Worm (Caenorhabditis elegans) whole organism, early embryonic: ENCODE results near the gene F16B12.6.

ENCODE experiments used
- B0310.2 ChIP-seq: sonication (generic microtip); optimal IDR thresholded peaks from 2 replicates; lab custom pipeline; 2016; ENCODE audit warnings: mild to moderate bottlenecking, missing genetic modification characterization, missing compliant biosample characterization
- F13C5.2 ChIP-seq: sonication (generic microtip); optimal IDR thresholded peaks from 2 replicates; lab custom pipeline; 2017; ENCODE audit warnings: mild to moderate bottlenecking, missing genetic modification characterization, inconsistent platforms, missing compliant biosample characterization
- aly-1 ChIP-seq: sonication (generic microtip); optimal IDR thresholded peaks from 2 replicates; lab custom pipeline; 2016; ENCODE audit warnings: missing genetic modification characterization, missing compliant biosample characterization
- ama-1 ChIP-seq: fragments of 150-350 bp; optimal IDR thresholded peaks from 2 replicates; lab custom pipeline; 2014
- ceh-13 ChIP-seq: fragments of 200-800 bp; sonication (Bioruptor generic); optimal IDR thresholded peaks from 2 replicates; lab custom pipeline; 2018; ENCODE audit warnings: mild to moderate bottlenecking, missing genetic modification characterization, missing compliant biosample characterization
- ceh-36 ChIP-seq: sonication (generic microtip); optimal IDR thresholded peaks from 2 replicates; lab custom pipeline; 2016; ENCODE audit warnings: missing genetic modification characterization, inconsistent platforms, missing compliant biosample characterization
- ets-7 ChIP-seq: sonication (generic microtip); optimal IDR thresholded peaks from 2 replicates; lab custom pipeline; 2016; ENCODE audit warnings: missing genotype, missing genetic modification characterization, missing compliant biosample characterization
- flt-1 ChIP-seq: fragments of 200-800 bp; sonication (Bioruptor generic); IDR thresholded peaks from 2 replicates; pipeline ENCODE4 v1.3.6; 2022; ENCODE audit warnings: missing genetic modification characterization, missing compliant biosample characterization
- hmbx-1 ChIP-seq: sonication (generic microtip); optimal IDR thresholded peaks from 2 replicates; lab custom pipeline; 2016; ENCODE audit warnings: mild to moderate bottlenecking, missing genetic modification characterization, missing compliant biosample characterization
- hmg-4 ChIP-seq: fragments of 200-800 bp; sonication (Bioruptor generic); optimal IDR thresholded peaks from 2 replicates; lab custom pipeline; 2018; ENCODE audit warnings: mild to moderate bottlenecking, missing genetic modification characterization, missing compliant biosample characterization
- hnd-1 ChIP-seq: sonication (generic microtip); optimal IDR thresholded peaks from 2 replicates; lab custom pipeline; 2016; ENCODE audit warnings: missing genetic modification characterization, missing compliant biosample characterization
- pes-1 ChIP-seq: fragments of 200-800 bp; sonication (Bioruptor generic); IDR thresholded peaks from 2 replicates; pipeline ENCODE4 v1.3.6; 2022; ENCODE audit warnings: missing genetic modification reagents, missing genetic modification characterization, missing compliant biosample characterization
- scrt-1 ChIP-seq: fragments of 200-800 bp; sonication (Bioruptor generic); IDR thresholded peaks from 2 replicates; pipeline ENCODE4 v1.3.6; 2022; ENCODE audit warnings: missing genetic modification characterization, missing compliant biosample characterization
- sea-1 ChIP-seq: fragments of 200-800 bp; sonication (Bioruptor generic); conservative IDR thresholded peaks from 2 replicates; pipeline ENCODE4 v1.3.6; 2022; ENCODE audit warnings: missing genetic modification characterization, missing compliant biosample characterization
- tbx-11 ChIP-seq: fragments of 200-800 bp; sonication (Bioruptor generic); IDR thresholded peaks from 2 replicates; pipeline ENCODE4 v1.3.6; 2022; ENCODE audit warnings: missing genetic modification characterization, missing compliant biosample characterization
- tbx-37 ChIP-seq: fragments of 200-800 bp; sonication (Bioruptor generic); conservative IDR thresholded peaks from 2 replicates; pipeline ENCODE4 v1.3.6; 2022; ENCODE audit warnings: missing genetic modification reagents, missing genetic modification characterization, missing compliant biosample characterization
- tra-4 ChIP-seq: sonication (generic microtip); optimal IDR thresholded peaks from 2 replicates; lab custom pipeline; 2017; ENCODE audit warnings: missing genetic modification characterization, missing compliant biosample characterization

F16B12.6 gene

ce11 chrX:14131476-14131875 is 29.4 kb downstream of the F16B12.6 start:
- TF ChIP-seq tra-4 (tag; lab: Kevin White, UChicago) (no peak), pes-1 (no peak), B0310.2 (tag; lab: Kevin White, UChicago) (no peak), scrt-1 (GFP tag; lab: Robert Waterston, UW) (no peak), ama-1 (no peak), aly-1 (tag; lab: Kevin White, UChicago) (no peak), ets-7 (tag; lab: Kevin White, UChicago) (no peak), flt-1 (no peak), tbx-37 (GFP tag; lab: Robert Waterston, UW) (no peak), F13C5.2 (no peak), tbx-11 (GFP tag; lab: Robert Waterston, UW) (no peak), sea-1 (GFP tag; lab: Robert Waterston, UW) (no peak), hmg-4 (GFP tag; lab: Kevin White, UChicago) (no peak), hmbx-1 (tag; lab: Kevin White, UChicago) (no peak), ceh-13 (GFP tag; lab: Kevin White, UChicago) (no peak), ceh-36 (tag; lab: Kevin White, UChicago) (no peak), hnd-1 (tag; lab: Kevin White, UChicago) (no peak)

ce11 chrX:14132677-14133076 is 30.6 kb downstream of the F16B12.6 start:
- TF ChIP-seq sea-1 (GFP tag; lab: Robert Waterston, UW) = no peak
- TF ChIP-seq aly-1 (tag; lab: Kevin White, UChicago) = no peak
- TF ChIP-seq ceh-13 (GFP tag; lab: Kevin White, UChicago) = no peak
- TF ChIP-seq pes-1 = no peak
- no peak for TF ChIP-seq hnd-1 (tag; lab: Kevin White, UChicago)
- no peak for TF ChIP-seq ets-7 (tag; lab: Kevin White, UChicago)
- TF ChIP-seq F13C5.2 = no peak
- TF ChIP-seq hmbx-1 (tag; lab: Kevin White, UChicago) = no peak
- TF ChIP-seq tra-4 (tag; lab: Kevin White, UChicago) = no peak
- no peak for TF ChIP-seq ceh-36 (tag; lab: Kevin White, UChicago)
- no peak for TF ChIP-seq B0310.2 (tag; lab: Kevin White, UChicago)
- no peak for TF ChIP-seq scrt-1 (GFP tag; lab: Robert Waterston, UW)

- TF ChIP-seq ceh-13 (GFP tag; lab: Kevin White, UChicago) (no peak), tbx-11 (GFP tag; lab: Robert Waterston, UW) (no peak)
Measured at ce11 chrX:14134244-14134643, 32.1 kb downstream of the F16B12.6 start, which contains the start of gene F28H6.8. TSS of gene F28H6.8 (minus strand) at chrX:14134344.

- TF ChIP-seq tbx-37 (GFP tag; lab: Robert Waterston, UW) = no peak
- TF ChIP-seq F13C5.2 = no peak
- peak; percentile 11; the same call in 1 of the 2 replicates for TF ChIP-seq flt-1
- TF ChIP-seq ets-7 (tag; lab: Kevin White, UChicago) = no peak
- TF ChIP-seq hmbx-1 (tag; lab: Kevin White, UChicago) = no peak
- peak; percentile 62 for TF ChIP-seq pes-1
- TF ChIP-seq sea-1 (GFP tag; lab: Robert Waterston, UW) = peak; percentile 73; the same call in 1 of the 2 replicates
Measured at ce11 chrX:14134883-14135282, 32.8 kb downstream of the F16B12.6 start.

- TF ChIP-seq pes-1 = peak; percentile 67
- TF ChIP-seq scrt-1 (GFP tag; lab: Robert Waterston, UW) = 0 out of 2 replicates have a peak, but pooled peaks have one; percentile 38
- 0 out of 2 replicates have a peak, but pooled peaks have one; percentile 15 for TF ChIP-seq flt-1
Measured at ce11 chrX:14136795-14137194, 34.7 kb downstream of the F16B12.6 start.

- TF ChIP-seq hnd-1 (tag; lab: Kevin White, UChicago) (no peak), tra-4 (tag; lab: Kevin White, UChicago) (no peak), ama-1 (no peak), ceh-13 (GFP tag; lab: Kevin White, UChicago) (no peak)
Measured at ce11 chrX:14140040-14140439, 37.9 kb downstream of the F16B12.6 start, which contains the start of gene nkat-1. TSS of gene nkat-1 (minus strand) at chrX:14140140.

ce11 chrX:14141344-14141841 is 39.3 kb downstream of the F16B12.6 start:
- TF ChIP-seq pes-1 = no peak
- TF ChIP-seq ceh-13 (GFP tag; lab: Kevin White, UChicago) = no peak
- no peak for TF ChIP-seq sea-1 (GFP tag; lab: Robert Waterston, UW)
- no peak for TF ChIP-seq flt-1
- no peak for TF ChIP-seq ceh-36 (tag; lab: Kevin White, UChicago)

- no peak for TF ChIP-seq sea-1 (GFP tag; lab: Robert Waterston, UW)
- TF ChIP-seq tbx-37 (GFP tag; lab: Robert Waterston, UW) = no peak
- no peak for TF ChIP-seq ets-7 (tag; lab: Kevin White, UChicago)
Measured at ce11 chrX:14141896-14142392, 39.8 kb downstream of the F16B12.6 start, which contains the start of gene ceh-89. TSS of gene ceh-89 (plus strand) at chrX:14141946.

ce11 chrX:14145634-14146033 is 43.5 kb downstream of the F16B12.6 start:
- TF ChIP-seq hmg-4 (GFP tag; lab: Kevin White, UChicago) (no peak), ceh-36 (tag; lab: Kevin White, UChicago) (no peak), flt-1 (no peak), tra-4 (tag; lab: Kevin White, UChicago) (no peak), ets-7 (tag; lab: Kevin White, UChicago) (no peak), sea-1 (GFP tag; lab: Robert Waterston, UW) (no peak), hmbx-1 (tag; lab: Kevin White, UChicago) (no peak), F13C5.2 (no peak)
